Fruit fly (Drosophila melanogaster): ENCODE measurements around the gene CG17440.
A peak's percentile ranks its signal among the peaks of the same experiment; 100 is the strongest.

CG17440 gene

DNA sequence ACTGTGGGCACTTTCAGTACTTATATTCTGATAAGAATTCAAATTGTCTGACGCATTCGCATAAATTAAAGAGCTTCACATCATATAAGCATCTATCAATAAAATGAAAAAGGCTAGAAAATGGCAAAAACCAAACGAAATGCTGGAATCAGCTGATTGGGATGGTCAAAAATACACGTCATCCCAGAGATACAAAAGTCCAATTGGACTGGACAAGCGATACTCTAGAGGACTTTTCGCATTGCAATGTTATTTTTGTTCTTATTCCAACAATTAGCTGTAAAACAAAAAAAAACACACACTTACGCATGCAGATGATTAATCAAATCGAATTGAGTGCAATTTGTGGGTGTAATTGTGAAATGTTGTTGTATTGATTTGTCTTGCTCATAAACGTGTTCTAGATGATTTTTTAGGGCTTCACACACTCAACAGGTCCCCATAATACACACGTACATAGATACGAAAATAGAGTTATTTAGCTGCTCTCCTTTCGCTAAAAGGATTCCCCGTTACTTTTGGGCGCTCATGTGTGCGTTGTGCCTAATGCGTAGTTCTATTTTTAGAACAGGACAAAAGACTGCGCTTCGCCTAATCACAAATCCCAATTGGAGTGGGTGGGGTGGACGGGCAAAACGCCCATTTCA, 12.4 kb upstream of the CG17440 start:
- TF ChIP-seq EcR (GFP tag; optimal IDR thresholded peaks at IDR 0.05) = no peak
- no peak for TF ChIP-seq psq (optimal IDR thresholded peaks at IDR 0.05)
- no peak for TF ChIP-seq usp (GFP tag; optimal IDR thresholded peaks at IDR 0.05)
- no peak for TF ChIP-seq pan (optimal IDR thresholded peaks at IDR 0.05)
- no peak for TF ChIP-seq CG8478 (optimal IDR thresholded peaks at IDR 0.05)
- no peak for TF ChIP-seq Dll (optimal IDR thresholded peaks at IDR 0.05)

DNA sequence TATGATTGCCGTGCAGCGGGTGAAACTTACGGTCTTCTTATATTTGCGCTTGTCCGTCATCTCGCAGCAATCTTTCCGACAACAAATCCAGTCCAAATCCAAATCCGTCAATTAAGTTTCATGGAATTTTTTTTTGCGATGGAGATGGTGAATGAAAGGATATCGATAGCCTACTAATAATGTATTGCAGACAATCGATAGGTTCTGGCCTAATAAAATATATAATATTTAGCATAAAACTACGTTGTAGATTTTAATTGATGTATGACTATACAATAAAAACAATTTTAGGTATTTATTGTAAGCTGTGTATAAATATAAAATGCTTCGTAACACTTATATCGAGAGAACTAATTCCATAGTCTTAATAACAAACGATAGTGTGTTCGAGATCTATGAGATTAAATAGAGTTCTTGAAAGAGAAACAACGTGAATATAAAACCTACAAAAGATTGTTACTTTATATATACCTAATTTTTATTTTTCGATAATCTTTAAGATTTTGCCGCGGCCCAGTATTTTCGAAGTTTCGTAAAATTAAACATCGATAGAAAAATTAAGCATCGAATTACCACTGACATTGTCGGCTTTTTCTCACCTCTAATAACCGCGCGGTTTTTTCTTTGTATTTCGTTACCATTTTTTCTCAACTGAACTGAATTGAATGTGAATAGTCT, 3.2 kb upstream of the CG17440 start, which contains the start of the genes Cfp1 and Aladin:
Cfp1 (minus strand) TSS at position 131 of the 678 bp plus-strand sequence.
Aladin (plus strand) TSS at position 584 of the 678 bp plus-strand sequence.
- TF ChIP-seq EcR (GFP tag; optimal IDR thresholded peaks at IDR 0.05) (no peak), Dll (optimal IDR thresholded peaks at IDR 0.05) (no peak), CG8478 (optimal IDR thresholded peaks at IDR 0.05) (no peak), pan (optimal IDR thresholded peaks at IDR 0.05) (no peak), usp (GFP tag; optimal IDR thresholded peaks at IDR 0.05) (no peak), psq (optimal IDR thresholded peaks at IDR 0.05) (no peak)

DNA sequence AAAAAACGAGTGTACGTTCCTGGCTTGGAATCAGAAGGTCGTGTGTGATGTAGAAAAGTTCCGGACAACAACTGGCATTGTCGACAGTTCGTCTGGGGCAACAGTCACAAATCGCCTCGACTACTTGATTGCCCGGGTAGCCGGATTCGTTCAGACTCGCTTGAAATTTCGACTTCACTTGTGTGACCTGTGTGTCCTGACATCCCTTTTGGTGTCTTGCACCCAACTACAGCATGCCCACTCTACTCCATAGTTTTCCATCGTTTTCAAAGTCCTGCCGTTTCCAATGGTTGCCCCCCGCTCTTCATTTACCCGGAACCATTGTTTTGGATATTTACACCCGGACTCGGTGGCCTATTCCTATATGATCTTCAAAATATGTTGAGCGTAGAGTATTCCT, 2.1 kb downstream of the CG17440 start, which contains the start of gene Erk7:
Erk7 (minus strand) TSS at position 101 of the 400 bp plus-strand sequence.
- no peak for TF ChIP-seq usp (GFP tag; optimal IDR thresholded peaks at IDR 0.05)
- no peak for TF ChIP-seq EcR (GFP tag; optimal IDR thresholded peaks at IDR 0.05)
- TF ChIP-seq Dll (optimal IDR thresholded peaks at IDR 0.05) = no peak
- TF ChIP-seq CG8478 (optimal IDR thresholded peaks at IDR 0.05) = no peak
- no peak for TF ChIP-seq psq (optimal IDR thresholded peaks at IDR 0.05)
- no peak for TF ChIP-seq pan (optimal IDR thresholded peaks at IDR 0.05)

DNA sequence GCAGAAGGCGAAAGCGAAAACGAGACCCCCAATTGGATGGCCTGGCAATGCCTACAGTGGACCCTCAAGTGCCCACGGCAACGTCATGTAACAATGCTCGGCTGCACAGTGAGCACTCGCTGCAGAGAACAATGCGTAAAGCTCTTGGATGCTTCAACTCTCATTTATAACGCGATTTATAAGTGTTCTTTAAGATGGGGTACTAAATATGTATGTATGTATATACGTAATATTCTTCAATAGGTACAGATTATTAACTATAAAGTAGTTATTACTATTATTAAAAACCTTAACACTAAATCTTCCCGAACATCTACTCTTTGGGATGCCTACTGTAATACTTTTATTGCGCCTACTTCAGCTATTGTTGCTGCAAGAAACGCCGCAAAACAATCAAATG, 3.6 kb downstream of the CG17440 start:
- TF ChIP-seq Dll (optimal IDR thresholded peaks at IDR 0.05) (no peak), EcR (GFP tag; optimal IDR thresholded peaks at IDR 0.05) (no peak), usp (GFP tag; optimal IDR thresholded peaks at IDR 0.05) (no peak), pan (optimal IDR thresholded peaks at IDR 0.05) (no peak), CG8478 (optimal IDR thresholded peaks at IDR 0.05) (no peak), psq (optimal IDR thresholded peaks at IDR 0.05) (no peak)

DNA sequence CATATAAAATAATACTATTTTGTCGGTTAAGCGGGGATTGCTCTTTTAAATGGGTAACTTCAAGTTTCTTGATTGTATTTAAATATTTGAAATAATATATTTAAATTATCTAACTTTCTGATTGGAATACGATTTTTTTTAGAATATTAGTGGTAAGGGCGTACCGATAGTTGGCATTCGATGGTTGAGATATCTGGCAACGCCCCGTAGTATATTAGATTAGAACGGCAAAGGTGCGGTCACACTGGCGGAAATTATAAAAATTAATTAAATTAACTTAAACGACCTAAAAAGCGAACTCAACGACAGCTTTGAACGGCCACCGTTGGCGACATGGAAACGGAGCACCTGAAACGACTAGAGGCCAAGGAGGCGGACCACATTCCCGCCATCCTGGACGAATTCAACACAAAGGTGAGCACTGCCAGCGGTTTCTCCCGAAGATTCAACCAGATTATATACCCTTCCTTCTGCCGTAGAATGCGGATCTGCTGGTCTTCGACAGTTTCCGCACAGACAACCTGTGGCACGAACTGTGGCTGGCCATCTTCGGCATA, 13.7 kb downstream of the CG17440 start, which contains the start of gene ric8a:
ric8a (plus strand) TSS at position 205 of the 557 bp plus-strand sequence.
- TF ChIP-seq pan (optimal IDR thresholded peaks at IDR 0.05) = no peak

DNA sequence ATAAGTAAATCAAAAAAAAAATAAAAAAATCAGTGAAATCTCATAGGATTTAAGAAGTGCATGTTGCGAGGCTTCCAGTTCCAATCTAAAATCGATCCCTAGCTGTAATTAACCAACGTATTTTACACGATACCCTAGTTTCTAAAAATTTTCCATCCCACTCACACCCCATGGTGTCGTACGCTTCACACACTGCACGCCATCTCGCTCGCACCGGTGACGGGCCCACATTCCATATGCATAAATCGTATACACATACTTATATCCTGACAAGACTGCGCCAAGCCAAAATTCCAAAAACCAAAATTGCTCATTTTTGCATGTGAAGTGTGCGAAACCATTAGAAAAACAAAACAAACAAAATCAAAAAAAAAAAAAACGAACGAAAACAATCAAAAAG, 14.7 kb downstream of the CG17440 start:
- TF ChIP-seq Dll (optimal IDR thresholded peaks at IDR 0.05) (no peak), psq (optimal IDR thresholded peaks at IDR 0.05) (no peak), pan (optimal IDR thresholded peaks at IDR 0.05) (no peak), CG8478 (optimal IDR thresholded peaks at IDR 0.05) (no peak), EcR (GFP tag; optimal IDR thresholded peaks at IDR 0.05) (no peak), usp (GFP tag; optimal IDR thresholded peaks at IDR 0.05) (no peak)

DNA sequence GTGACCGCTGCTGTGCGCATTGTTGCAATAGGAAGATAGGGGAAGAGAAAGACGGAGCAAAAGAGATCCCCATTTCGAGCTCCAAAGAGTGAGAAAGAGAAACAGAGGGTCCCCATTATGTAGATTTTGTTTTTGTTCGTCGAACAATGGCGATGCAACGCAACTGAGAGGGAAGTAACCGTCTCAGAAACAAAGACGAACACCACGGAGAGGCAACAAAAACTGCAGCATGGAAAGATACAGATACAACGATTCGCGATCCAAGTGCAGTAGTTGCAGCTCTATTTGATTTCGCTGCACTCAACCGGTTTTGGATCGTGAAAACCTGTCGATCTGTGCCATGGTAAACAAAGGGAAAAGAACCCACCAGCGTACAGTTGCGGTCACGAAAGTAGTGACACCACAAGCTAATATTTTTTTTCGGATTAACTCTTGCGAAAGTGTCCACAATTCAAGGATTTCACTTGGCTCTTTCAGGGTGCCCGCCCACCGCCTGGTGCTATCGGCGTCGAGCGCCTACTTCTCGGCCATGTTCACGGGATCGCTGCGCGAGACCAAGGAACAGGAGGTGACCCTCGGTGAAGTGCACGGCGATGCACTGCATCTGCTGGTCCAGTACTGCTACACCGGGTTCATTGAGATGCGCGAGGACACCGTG, 17.5 kb downstream of the CG17440 start:
- TF ChIP-seq CG8478 (optimal IDR thresholded peaks at IDR 0.05) (no peak), Dll (optimal IDR thresholded peaks at IDR 0.05) (no peak), psq (optimal IDR thresholded peaks at IDR 0.05) (no peak), pan (optimal IDR thresholded peaks at IDR 0.05) (no peak), EcR (GFP tag; optimal IDR thresholded peaks at IDR 0.05) (no peak), usp (GFP tag; optimal IDR thresholded peaks at IDR 0.05) (no peak)

DNA sequence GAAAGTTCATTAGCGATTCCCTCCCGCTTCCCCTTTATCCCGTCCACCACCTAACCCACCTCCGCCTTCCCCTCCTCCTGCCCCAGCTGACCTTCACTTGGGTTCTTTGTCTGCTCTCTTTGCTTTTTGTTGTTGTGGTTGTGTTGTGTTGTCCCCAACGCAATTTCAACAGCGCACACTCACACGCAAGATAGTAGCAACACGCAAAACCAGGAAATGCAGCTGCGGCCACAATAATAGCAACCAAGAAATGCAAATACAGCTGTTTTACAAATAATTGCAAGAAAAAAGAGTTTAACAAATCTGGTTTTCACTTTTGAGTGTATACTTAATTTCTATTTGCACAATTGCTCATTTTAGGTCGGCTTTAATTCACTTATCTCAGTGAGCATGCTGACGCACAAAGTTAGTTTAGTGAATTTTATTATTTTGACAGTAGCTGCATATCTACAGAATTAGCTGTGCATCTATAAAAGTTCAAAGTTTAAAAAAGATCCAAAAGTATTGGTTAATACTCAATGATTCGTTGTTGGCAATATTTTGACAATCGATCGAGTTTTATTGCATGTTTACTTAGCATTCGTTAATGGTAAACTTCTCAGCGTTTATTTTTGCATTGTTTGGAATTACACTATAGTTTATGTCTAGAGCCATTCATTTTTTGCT, 18.4 kb downstream of the CG17440 start:
- TF ChIP-seq CG8478 (optimal IDR thresholded peaks at IDR 0.05) (no peak), psq (optimal IDR thresholded peaks at IDR 0.05) (no peak), EcR (GFP tag; optimal IDR thresholded peaks at IDR 0.05) (no peak), usp (GFP tag; optimal IDR thresholded peaks at IDR 0.05) (no peak), Dll (optimal IDR thresholded peaks at IDR 0.05) (no peak), pan (optimal IDR thresholded peaks at IDR 0.05) (no peak)

DNA sequence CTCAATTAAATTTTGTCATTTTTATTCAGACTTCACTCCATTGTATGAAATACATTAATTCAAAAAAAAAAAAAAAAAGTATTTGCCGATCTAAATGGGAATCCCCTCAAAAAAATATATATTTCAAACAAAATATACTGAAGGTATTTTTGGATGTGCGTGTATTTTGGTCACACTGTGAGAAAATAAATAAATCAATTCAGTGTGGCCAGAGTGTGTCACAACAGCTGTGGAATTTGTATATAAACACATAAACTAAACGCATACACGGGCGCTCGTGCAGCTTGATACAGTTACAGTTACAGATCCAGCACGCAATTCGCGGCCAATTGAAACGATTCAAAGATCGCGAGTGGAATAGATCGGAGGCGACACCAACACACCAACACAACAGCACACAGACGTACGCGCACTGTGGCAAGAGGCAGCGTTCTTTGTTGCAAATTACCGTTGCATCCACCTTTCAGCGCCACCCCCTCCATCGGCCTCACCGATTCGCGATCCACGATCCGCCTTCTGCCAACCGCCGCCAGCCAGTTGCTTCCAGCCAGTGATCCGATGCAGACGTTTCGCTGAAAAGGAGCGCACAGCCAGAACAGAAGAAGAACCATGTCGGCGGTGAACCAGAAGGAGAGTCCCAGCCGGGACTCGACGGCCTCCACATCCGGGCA, 19.4 kb downstream of the CG17440 start, which contains the start of gene CG17754:
CG17754 (plus strand) TSS at position 260 of the 671 bp plus-strand sequence.
- peak; percentile 30 for TF ChIP-seq Dll (optimal IDR thresholded peaks at IDR 0.05)
- TF ChIP-seq CG8478 (optimal IDR thresholded peaks at IDR 0.05) = no peak

DNA sequence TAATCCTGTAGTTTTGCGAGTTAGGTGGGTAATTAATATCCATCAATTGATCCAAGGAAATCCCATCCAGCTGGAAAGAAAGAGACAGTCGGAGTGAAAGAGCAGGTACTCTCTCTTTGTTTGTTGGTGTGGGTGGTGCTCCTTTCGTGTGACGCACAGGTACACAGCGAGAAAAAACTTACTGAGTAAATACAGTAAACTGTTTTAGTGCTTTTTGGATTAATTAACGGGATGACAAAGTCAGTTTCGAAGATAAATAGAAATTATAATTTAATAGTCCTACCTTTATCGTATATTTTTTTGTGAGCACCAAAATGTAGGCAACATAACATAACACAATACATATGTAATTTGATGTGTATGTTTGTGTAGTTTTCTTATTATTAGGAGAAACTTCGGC, 21.7 kb downstream of the CG17440 start:
- TF ChIP-seq psq (optimal IDR thresholded peaks at IDR 0.05) (no peak), EcR (GFP tag; optimal IDR thresholded peaks at IDR 0.05) (no peak), Dll (optimal IDR thresholded peaks at IDR 0.05) (no peak), usp (GFP tag; optimal IDR thresholded peaks at IDR 0.05) (no peak), pan (optimal IDR thresholded peaks at IDR 0.05) (no peak), CG8478 (optimal IDR thresholded peaks at IDR 0.05) (no peak)

DNA sequence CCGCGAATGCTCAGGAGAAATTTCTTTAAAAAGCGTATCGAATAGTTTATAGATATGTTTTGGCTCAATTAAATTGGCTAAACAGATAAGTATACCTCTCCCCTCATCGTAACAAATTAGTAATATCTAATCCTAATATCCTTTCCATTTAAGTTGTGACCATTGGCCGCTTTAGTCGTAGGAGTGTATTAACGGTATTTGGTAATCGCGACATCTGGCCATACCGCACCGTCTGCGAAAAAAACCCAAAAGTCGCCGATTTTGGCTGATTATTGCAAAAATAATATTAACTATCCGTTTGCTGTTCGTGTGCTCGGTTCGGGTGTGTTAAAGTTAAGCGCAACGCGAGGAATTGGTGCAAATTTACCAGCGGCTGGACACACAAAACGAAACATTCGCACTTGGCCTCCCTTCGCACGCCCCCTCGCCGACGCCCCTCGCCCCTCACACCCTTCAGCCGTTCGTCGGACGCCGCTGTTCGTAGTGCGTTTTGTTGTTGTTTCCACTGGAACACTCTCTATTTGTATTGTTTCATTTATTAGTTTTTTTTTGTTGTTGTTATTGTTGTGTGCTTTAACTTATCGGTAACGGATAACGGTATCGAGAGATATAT, 22.4 kb downstream of the CG17440 start, which contains the start of the genes amx and Dsor1:
amx (minus strand) TSS at position 166 of the 613 bp plus-strand sequence.
Dsor1 (plus strand) TSS at position 172 of the 613 bp plus-strand sequence.
- TF ChIP-seq EcR (GFP tag; optimal IDR thresholded peaks at IDR 0.05) (no peak), pan (optimal IDR thresholded peaks at IDR 0.05) (no peak), Dll (optimal IDR thresholded peaks at IDR 0.05) (no peak), psq (optimal IDR thresholded peaks at IDR 0.05) (no peak), CG8478 (optimal IDR thresholded peaks at IDR 0.05) (no peak)

Data from whole organism.